Worm (Caenorhabditis elegans) whole organism, L4 larva: ENCODE measurements around the gene F52G3.8.

Source experiments
- F49E8.2 ChIP-seq: sonication (generic microtip); optimal IDR thresholded peaks from 2 replicates; lab custom pipeline; 2016; ENCODE audit warnings: missing compliant biosample characterization, mild to moderate bottlenecking, missing genetic modification characterization, borderline replicate concordance
- R02D3.7 ChIP-seq: fragments of 150-350 bp; sonication (generic microtip); optimal IDR thresholded peaks from 3 replicates; lab custom pipeline; 2014; ENCODE audit warnings: missing biosample characterization, missing genetic modification characterization
- Y105C5A.15 ChIP-seq: fragments of 200-800 bp; sonication (Bioruptor generic); IDR thresholded peaks from 2 replicates; pipeline ENCODE4 v1.3.6; 2022; ENCODE audit warnings: missing genetic modification characterization, missing compliant biosample characterization
- Y5F2A.4 ChIP-seq: fragments of 200-800 bp; sonication (Bioruptor generic); optimal IDR thresholded peaks from 2 replicates; lab custom pipeline; 2018; ENCODE audit warnings: mild to moderate bottlenecking, missing genetic modification characterization, missing compliant biosample characterization
- ZK337.2 ChIP-seq: fragments of 200-800 bp; sonication (Bioruptor generic); IDR thresholded peaks from 2 replicates; pipeline ENCODE4 v1.3.6; 2022; ENCODE audit warnings: missing genetic modification reagents, missing genetic modification characterization, missing compliant biosample characterization
- aly-2 ChIP-seq: sonication (generic microtip); optimal IDR thresholded peaks from 2 replicates; lab custom pipeline; 2018; ENCODE audit warnings: missing biosample characterization, missing genetic modification characterization
- attf-4 ChIP-seq: sonication (generic microtip); optimal IDR thresholded peaks from 3 replicates; lab custom pipeline; 2017; ENCODE audit warnings: missing biosample characterization, missing genetic modification characterization
- ceh-32 ChIP-seq: sonication (generic microtip); optimal IDR thresholded peaks from 2 replicates; lab custom pipeline; 2016; ENCODE audit warnings: mild to moderate bottlenecking, missing genetic modification characterization, missing compliant biosample characterization; ENCODE audit not compliant: poor library complexity
- ceh-62 ChIP-seq: sonication (generic microtip); optimal IDR thresholded peaks from 2 replicates; lab custom pipeline; 2017; ENCODE audit warnings: missing biosample characterization, missing genetic modification characterization
- cey-2 ChIP-seq: sonication (generic microtip); optimal IDR thresholded peaks from 3 replicates; lab custom pipeline; 2017; ENCODE audit warnings: missing genetic modification characterization, mild to moderate bottlenecking, missing compliant biosample characterization, antibody characterized with exemption, borderline replicate concordance; ENCODE audit not compliant: insufficient read depth
- ctbp-1 ChIP-seq: fragments of 200-800 bp; sonication (Bioruptor generic); IDR thresholded peaks from 2 replicates; pipeline ENCODE4 v1.3.6; 2022; ENCODE audit warnings: missing genetic modification reagents, missing genetic modification characterization, missing compliant biosample characterization
- daf-12 ChIP-seq: fragments of 150-350 bp; optimal IDR thresholded peaks from 2 replicates; lab custom pipeline; 2014; ENCODE audit warnings: missing biosample characterization, missing genetic modification reagents, missing genetic modification characterization
- dmd-6 ChIP-seq: fragments of 200-800 bp; sonication (Bioruptor generic); IDR thresholded peaks from 2 replicates; pipeline ENCODE4 v1.3.6; 2022; ENCODE audit warnings: missing genetic modification reagents, missing genetic modification characterization, missing compliant biosample characterization
- dmd-9 ChIP-seq: fragments of 200-800 bp; sonication (Bioruptor generic); IDR thresholded peaks from 2 replicates; pipeline ENCODE4 v1.3.6; 2022; ENCODE audit warnings: missing genetic modification reagents, missing genetic modification characterization, missing compliant biosample characterization
- dpl-1 ChIP-seq: fragments of 150-350 bp; optimal IDR thresholded peaks from 2 replicates; lab custom pipeline; 2014; ENCODE audit warnings: missing biosample characterization, missing genetic modification reagents, missing genetic modification characterization
- duxl-1 ChIP-seq: sonication (generic microtip); optimal IDR thresholded peaks from 2 replicates; lab custom pipeline; 2016; ENCODE audit warnings: mild to moderate bottlenecking, missing genetic modification characterization, moderate library complexity, missing compliant biosample characterization; ENCODE audit not compliant: poor library complexity
- dve-1 ChIP-seq: sonication (generic microtip); optimal IDR thresholded peaks from 2 replicates; lab custom pipeline; 2017; ENCODE audit warnings: antibody characterized with exemption, mild to moderate bottlenecking, missing genetic modification characterization, missing compliant biosample characterization; ENCODE audit not compliant: insufficient read depth
- fos-1 ChIP-seq: fragments of 150-350 bp; optimal IDR thresholded peaks from 2 replicates; lab custom pipeline; 2014; ENCODE audit warnings: missing biosample characterization, missing genetic modification characterization
- hlh-11 ChIP-seq: fragments of 200-800 bp; sonication (Bioruptor generic); optimal IDR thresholded peaks from 2 replicates; lab custom pipeline; 2018; ENCODE audit warnings: mild to moderate bottlenecking, missing genetic modification characterization, missing compliant biosample characterization
- lin-1 ChIP-seq: fragments of 200-800 bp; sonication (Bioruptor generic); IDR thresholded peaks from 2 replicates; pipeline ENCODE4 v1.3.6; 2022; ENCODE audit warnings: missing genetic modification reagents, missing genetic modification characterization, missing compliant biosample characterization
- lin-13 ChIP-seq: fragments of 150-350 bp; optimal IDR thresholded peaks from 2 replicates; lab custom pipeline; 2014; ENCODE audit warnings: missing biosample characterization, missing genetic modification reagents, missing genetic modification characterization
- lin-15B ChIP-seq: fragments of 150-350 bp; sonication (generic microtip); optimal IDR thresholded peaks from 3 replicates; lab custom pipeline; 2014; ENCODE audit warnings: missing biosample characterization, missing genetic modification characterization
- lin-38 ChIP-seq: fragments of 200-800 bp; sonication (Bioruptor generic); IDR thresholded peaks from 2 replicates; pipeline ENCODE4 v1.3.6; 2022; ENCODE audit warnings: missing genetic modification reagents, missing genetic modification characterization, missing compliant biosample characterization
- lin-39 ChIP-seq: fragments of 150-350 bp; optimal IDR thresholded peaks from 2 replicates; lab custom pipeline; 2014; ENCODE audit warnings: missing biosample characterization, missing genetic modification reagents, missing genetic modification characterization
- madf-5 ChIP-seq, 2 experiments: fragments of 200-800 bp; sonication (Bioruptor generic); IDR thresholded peaks; 2 replicates each; pipeline ENCODE4 v1.3.6; 2022; ENCODE audit warnings: missing compliant biosample characterization in 2 of 2, missing genetic modification characterization in 2 of 2
- madf-9 ChIP-seq: fragments of 200-800 bp; sonication (Bioruptor generic); conservative IDR thresholded peaks from 2 replicates; pipeline ENCODE4 v1.3.6; 2022; ENCODE audit warnings: missing genetic modification reagents, missing genetic modification characterization, missing compliant biosample characterization
- mdl-1 ChIP-seq, 2 experiments: fragments of 150-350 bp in 1 of 2; sonication (generic microtip) in 1 of 2; optimal IDR thresholded peaks; 2 replicates each; lab custom pipeline; 2014 to 2017; ENCODE audit warnings: missing biosample characterization in 2 of 2, missing genetic modification characterization in 2 of 2
- mxl-3 ChIP-seq: fragments of 200-800 bp; sonication (Bioruptor generic); optimal IDR thresholded peaks from 2 replicates; lab custom pipeline; 2018; ENCODE audit warnings: mild to moderate bottlenecking, missing genetic modification characterization, missing compliant biosample characterization
- nhr-11 ChIP-seq: fragments of 150-350 bp; optimal IDR thresholded peaks from 2 replicates; lab custom pipeline; 2014; ENCODE audit warnings: missing biosample characterization, missing genetic modification characterization
- nhr-111 ChIP-seq: fragments of 200-800 bp; sonication (Bioruptor generic); optimal IDR thresholded peaks from 2 replicates; lab custom pipeline; 2018; ENCODE audit warnings: mild to moderate bottlenecking, missing genetic modification characterization, missing compliant biosample characterization
- nhr-25 ChIP-seq: sonication (generic microtip); optimal IDR thresholded peaks from 2 replicates; lab custom pipeline; 2017; ENCODE audit warnings: missing genetic modification characterization, mild to moderate bottlenecking, missing compliant biosample characterization, antibody characterized with exemption, moderate library complexity, borderline replicate concordance; ENCODE audit not compliant: insufficient read depth
- nhr-28 ChIP-seq: fragments of 150-350 bp; optimal IDR thresholded peaks from 2 replicates; lab custom pipeline; 2014; ENCODE audit warnings: missing biosample characterization, missing genetic modification characterization
- pha-4 ChIP-seq, 2 experiments: fragments of 150-350 bp in 1 of 2; fragments of 200-800 bp in 1 of 2; sonication (Bioruptor generic) in 1 of 2; IDR thresholded peaks in 1 of 2; optimal IDR thresholded peaks in 1 of 2; 2 replicates each; pipeline versions ENCODE4 v1.3.6 to Lab custom; 2014 to 2022; ENCODE audit warnings: missing genetic modification characterization in 2 of 2, missing genetic modification reagents in 2 of 2, missing biosample characterization in 1 of 2, missing compliant biosample characterization in 1 of 2
- saeg-2 ChIP-seq: fragments of 200-800 bp; sonication (Bioruptor generic); IDR thresholded peaks from 2 replicates; pipeline ENCODE4 v1.3.6; 2022; ENCODE audit warnings: missing genetic modification reagents, missing genetic modification characterization, missing compliant biosample characterization
- skn-1 ChIP-seq: fragments of 150-350 bp; optimal IDR thresholded peaks from 2 replicates; lab custom pipeline; 2014; ENCODE audit warnings: missing biosample characterization, missing genetic modification characterization
- snpc-4 ChIP-seq: fragments of 150-350 bp; optimal IDR thresholded peaks from 2 replicates; lab custom pipeline; 2014; ENCODE audit warnings: missing biosample characterization, missing genetic modification characterization
- spr-1 ChIP-seq: sonication (generic microtip); optimal IDR thresholded peaks from 2 replicates; lab custom pipeline; 2016; ENCODE audit warnings: mild to moderate bottlenecking, missing genetic modification characterization, missing compliant biosample characterization
- tra-1 ChIP-seq: fragments of 200-800 bp; sonication (Bioruptor generic); IDR thresholded peaks from 2 replicates; pipeline ENCODE4 v1.3.6; 2022; ENCODE audit warnings: missing genetic modification reagents, missing genetic modification characterization, missing compliant biosample characterization
- unc-130 ChIP-seq: sonication (generic microtip); optimal IDR thresholded peaks from 2 replicates; lab custom pipeline; 2016; ENCODE audit warnings: missing genetic modification reagents, missing genetic modification characterization, missing compliant biosample characterization
- zag-1 ChIP-seq: fragments of 150-350 bp; optimal IDR thresholded peaks from 2 replicates; lab custom pipeline; 2014; ENCODE audit warnings: missing biosample characterization, missing genetic modification characterization
- zfp-2 ChIP-seq: sonication (generic microtip); optimal IDR thresholded peaks from 2 replicates; lab custom pipeline; 2016; ENCODE audit warnings: mild to moderate bottlenecking, missing genetic modification characterization, missing compliant biosample characterization
- zfp-3 ChIP-seq: fragments of 200-800 bp; sonication (Bioruptor generic); conservative IDR thresholded peaks from 2 replicates; pipeline ENCODE4 v1.3.6; 2022; ENCODE audit warnings: missing genetic modification reagents, missing genetic modification characterization, missing compliant biosample characterization
- zip-11 ChIP-seq: fragments of 200-800 bp; sonication (Bioruptor generic); IDR thresholded peaks from 2 replicates; pipeline ENCODE4 v1.3.6; 2022; ENCODE audit warnings: missing genetic modification characterization, missing compliant biosample characterization
- zip-2 ChIP-seq: fragments of 150-350 bp; optimal IDR thresholded peaks from 2 replicates; lab custom pipeline; 2014; ENCODE audit warnings: missing biosample characterization, missing genetic modification characterization
- ztf-11 ChIP-seq: fragments of 150-350 bp; optimal IDR thresholded peaks from 2 replicates; lab custom pipeline; 2014; ENCODE audit warnings: missing biosample characterization, missing genetic modification characterization
- ztf-7 ChIP-seq: fragments of 150-350 bp; optimal IDR thresholded peaks from 2 replicates; lab custom pipeline; 2014; ENCODE audit warnings: missing biosample characterization, missing genetic modification characterization

Gene F52G3.8

DNA sequence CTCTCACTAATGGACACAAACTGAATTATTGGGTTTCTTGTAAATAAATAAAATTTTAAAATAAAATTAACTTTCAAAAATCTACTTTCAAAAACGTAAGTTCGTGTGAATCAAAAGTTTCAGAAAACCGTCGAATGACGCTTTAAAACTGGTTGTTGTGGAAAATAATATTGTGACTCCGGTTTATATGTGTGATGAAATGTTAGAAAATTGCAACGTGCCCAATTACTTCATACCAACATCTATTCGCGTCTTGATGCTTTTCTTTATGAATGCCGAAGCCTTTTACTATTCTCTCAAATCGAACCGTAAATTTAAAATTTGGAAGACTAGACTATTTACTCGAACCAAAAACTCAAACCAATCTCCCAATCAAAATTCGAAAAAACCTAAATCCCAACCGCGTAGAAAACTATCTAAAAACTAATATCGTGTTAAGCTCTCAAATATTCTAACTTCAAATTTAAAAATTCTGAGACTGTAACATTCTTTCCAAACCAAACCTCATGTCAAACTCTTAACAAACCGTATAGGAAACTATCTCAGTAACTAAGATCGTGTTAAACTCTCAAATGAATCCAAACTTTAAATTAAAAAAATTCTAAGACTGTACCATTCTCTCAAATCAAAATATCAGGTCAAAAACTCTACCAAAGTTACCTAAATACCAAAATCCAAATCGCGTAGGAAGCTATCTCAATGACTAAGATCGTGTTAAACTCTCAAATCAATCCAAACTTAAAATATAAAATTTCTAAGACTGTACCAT, 21.3 kb downstream of the F52G3.8 start (continued):
- peak; percentile 40 for TF ChIP-seq dmd-6
- TF ChIP-seq zfp-3: peak; percentile 96
- TF ChIP-seq madf-5 (GFP tag; IDR thresholded peaks at IDR 0.05; lab: Robert Waterston, UW): peak; percentile 93 to 96
- no peak for TF ChIP-seq snpc-4 (tag; lab: Kevin White, UChicago)
- peak; percentile 54 for TF ChIP-seq nhr-25
- TF ChIP-seq ztf-11: no peak
- TF ChIP-seq saeg-2 (GFP tag; lab: Robert Waterston, UW): no peak; the same call in 1 of the 2 replicates
- no peak for TF ChIP-seq attf-4 (tag; lab: Kevin White, UChicago)
- TF ChIP-seq skn-1 (tag; lab: Kevin White, UChicago): no peak
- no peak for TF ChIP-seq unc-130 (GFP tag; lab: Kevin White, UChicago)
- TF ChIP-seq lin-39 (tag; lab: Kevin White, UChicago): no peak
- peak; percentile 80 for TF ChIP-seq dve-1 (tag; lab: Kevin White, UChicago)
- peak; percentile 22 for TF ChIP-seq madf-9 (GFP tag; lab: Robert Waterston, UW)
- TF ChIP-seq ztf-7: no peak
- TF ChIP-seq ZK337.2 (GFP tag; lab: Robert Waterston, UW): peak; percentile 2; the same call in 1 of the 2 replicates
- TF ChIP-seq dpl-1 (GFP tag; lab: Kevin White, UChicago): peak; percentile 32
- TF ChIP-seq ctbp-1: peak; percentile 75
- no peak for TF ChIP-seq cey-2 (tag; lab: Kevin White, UChicago)
- no peak for TF ChIP-seq ceh-62
- no peak for TF ChIP-seq ceh-32
- TF ChIP-seq nhr-28 (tag; lab: Kevin White, UChicago): no peak
- peak; percentile 64 for TF ChIP-seq lin-1 (GFP tag; lab: Robert Waterston, UW)
- TF ChIP-seq fos-1 (tag; lab: Kevin White, UChicago): no peak
- TF ChIP-seq daf-12: no peak
- no peak for TF ChIP-seq aly-2 (tag; lab: Kevin White, UChicago)
- no peak for TF ChIP-seq zip-11 (GFP tag; lab: Robert Waterston, UW)
- TF ChIP-seq lin-15B: no peak
- TF ChIP-seq Y105C5A.15 (GFP tag; lab: Robert Waterston, UW): peak; percentile 90
- TF ChIP-seq zfp-2 (tag; lab: Kevin White, UChicago): no peak
- TF ChIP-seq lin-38 (GFP tag; lab: Robert Waterston, UW): peak; percentile 52
- peak; percentile 73 for TF ChIP-seq tra-1 (GFP tag; lab: Robert Waterston, UW)
- TF ChIP-seq dmd-9: 0 out of 2 replicates have a peak, but pooled peaks have one; percentile 37
- peak; percentile 50 for TF ChIP-seq lin-13
- peak in 1 of 2 experiments; percentile 2 for TF ChIP-seq mdl-1 (tag; optimal IDR thresholded peaks at IDR 0.05; lab: Kevin White, UChicago)
- TF ChIP-seq, all 104 proteins: peak for 53

DNA sequence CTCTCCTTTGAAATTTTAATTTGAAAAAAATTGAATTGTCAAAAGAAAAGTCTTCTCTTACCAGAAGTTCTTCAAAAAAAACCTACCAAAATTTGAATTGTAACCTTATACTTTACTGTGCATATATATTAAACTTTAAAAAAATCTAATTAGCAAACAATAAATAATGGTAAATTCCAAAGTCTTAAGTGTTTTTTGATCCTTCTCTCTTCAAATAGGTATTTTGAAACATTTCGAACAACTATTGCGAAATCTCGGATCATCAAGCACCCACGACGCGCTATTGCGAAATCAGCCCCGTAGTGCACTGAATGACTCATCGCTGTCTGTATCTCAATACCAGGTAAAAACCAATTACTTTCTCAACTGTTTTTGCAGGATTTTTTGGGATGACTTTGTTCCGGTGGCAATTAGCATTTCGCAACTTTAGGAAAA, 22.1 kb downstream of the F52G3.8 start:
- TF ChIP-seq unc-130 (GFP tag; lab: Kevin White, UChicago) (no peak), dve-1 (tag; lab: Kevin White, UChicago) (peak; percentile 71), Y5F2A.4 (GFP tag; lab: Kevin White, UChicago) (peak; percentile 44), saeg-2 (GFP tag; lab: Robert Waterston, UW) (peak; percentile 58; the same call in 1 of the 2 replicates), nhr-11 (tag; lab: Kevin White, UChicago) (peak; percentile 67), nhr-111 (peak; percentile 77), lin-39 (tag; lab: Kevin White, UChicago) (no peak), skn-1 (tag; lab: Kevin White, UChicago) (no peak), attf-4 (tag; lab: Kevin White, UChicago) (peak; percentile 11), zfp-3 (peak; percentile 93), spr-1 (tag; lab: Kevin White, UChicago) (no peak), F49E8.2 (tag; lab: Kevin White, UChicago) (no peak), ztf-7 (peak; percentile 55), mdl-1 (tag; optimal IDR thresholded peaks at IDR 0.05; lab: Kevin White, UChicago) (peak in 1 of 2 experiments; percentile 11), dpl-1 (GFP tag; lab: Kevin White, UChicago) (no peak), duxl-1 (tag; lab: Kevin White, UChicago) (peak; percentile 59), zip-2 (tag; lab: Kevin White, UChicago) (peak; percentile 80), pha-4 (GFP tag; IDR thresholded peaks at IDR 0.05; lab: Robert Waterston, UW) (peak; percentile 70), pha-4 (tag; optimal IDR thresholded peaks at IDR 0.05; lab: Kevin White, UChicago) (peak; percentile 96), zag-1 (tag; lab: Kevin White, UChicago) (no peak), madf-5 (GFP tag; IDR thresholded peaks at IDR 0.05; lab: Robert Waterston, UW) (peak; percentile 71 to 88), hlh-11 (tag; lab: Kevin White, UChicago) (peak; percentile 52), mxl-3 (peak; percentile 67), nhr-28 (tag; lab: Kevin White, UChicago) (peak; percentile 49), R02D3.7 (tag; lab: Kevin White, UChicago) (peak; percentile 40), cey-2 (tag; lab: Kevin White, UChicago) (no peak)
